Worm (Caenorhabditis elegans) whole organism, late embryonic: ENCODE results near the gene Y43F8C.15.
"Not testable (repeated sequence)": the region's sequence is repeated elsewhere in the genome, so short reads cannot be mapped to it uniquely, and the experiment has no call there.

Source experiments
- F13H6.1 ChIP-seq: sonication (generic microtip); optimal IDR thresholded peaks from 2 replicates; lab custom pipeline; 2016; ENCODE audit warnings: missing genetic modification characterization, missing compliant biosample characterization
- ama-1 ChIP-seq: fragments of 150-350 bp; optimal IDR thresholded peaks from 2 replicates; lab custom pipeline; 2014
- ceh-2 ChIP-seq: sonication (generic microtip); optimal IDR thresholded peaks from 2 replicates; lab custom pipeline; 2016; ENCODE audit warnings: missing genotype, missing genetic modification characterization, missing compliant biosample characterization
- ceh-30 ChIP-seq: fragments of 150-350 bp; optimal IDR thresholded peaks from 2 replicates; lab custom pipeline; 2014; ENCODE audit warnings: missing biosample characterization, missing genetic modification characterization
- ceh-31 ChIP-seq: sonication (generic microtip); optimal IDR thresholded peaks from 2 replicates; lab custom pipeline; 2016; ENCODE audit warnings: missing genetic modification characterization, missing compliant biosample characterization
- ets-4 ChIP-seq: sonication (generic microtip); optimal IDR thresholded peaks from 2 replicates; lab custom pipeline; 2016; ENCODE audit warnings: missing genetic modification characterization, missing compliant biosample characterization
- fax-1 ChIP-seq: sonication (generic microtip); optimal IDR thresholded peaks from 2 replicates; lab custom pipeline; 2016; ENCODE audit warnings: missing genotype, missing genetic modification characterization, missing compliant biosample characterization
- npax-4 ChIP-seq: sonication (generic microtip); optimal IDR thresholded peaks from 2 replicates; lab custom pipeline; 2016; ENCODE audit warnings: missing genetic modification characterization, missing compliant biosample characterization
- pha-4 ChIP-seq: fragments of 150-350 bp; optimal IDR thresholded peaks from 2 replicates; lab custom pipeline; 2018; ENCODE audit warnings: missing biosample characterization, missing genetic modification reagents, missing genetic modification characterization
- tbx-2 ChIP-seq: sonication (generic microtip); optimal IDR thresholded peaks from 2 replicates; lab custom pipeline; 2016; ENCODE audit warnings: missing genetic modification characterization, missing compliant biosample characterization

DNA sequence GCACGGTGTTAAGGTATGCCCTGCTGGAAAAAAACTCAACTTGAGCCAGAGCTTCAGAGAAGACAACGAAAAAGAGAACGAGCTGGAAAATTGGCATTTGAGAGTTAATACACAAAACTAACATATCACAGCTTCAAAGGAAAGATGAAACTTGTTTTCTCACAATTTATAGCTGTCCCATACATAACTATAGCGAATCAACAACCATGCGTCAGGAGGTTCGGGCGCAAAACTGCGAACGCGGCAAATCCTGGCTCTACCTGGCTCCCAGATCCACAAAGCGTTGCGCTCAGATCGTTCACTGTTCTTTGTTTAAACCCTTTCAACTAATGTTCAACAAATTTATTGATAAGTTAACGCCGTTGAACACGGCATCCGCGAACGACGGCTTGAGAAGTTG, 1.2 kb upstream of the Y43F8C.15 start, which contains the start of gene Y43F8C.23:
- not testable (repeated sequence) for TF ChIP-seq pha-4 (tag; lab: Kevin White, UChicago); ets-4; ceh-2; ceh-30; tbx-2 (tag; lab: Kevin White, UChicago); npax-4; fax-1 (tag; lab: Kevin White, UChicago); ceh-31; ama-1 (lab: Kevin White, UChicago); F13H6.1 (tag; lab: Kevin White, UChicago)
